Worm (Caenorhabditis elegans) whole organism, midembryonic: ENCODE data around the gene F35F10.13.

Experiments
- cog-1 ChIP-seq: sonication (generic microtip); optimal IDR thresholded peaks from 2 replicates; lab custom pipeline; 2016; ENCODE audit warnings: missing genetic modification characterization, missing compliant biosample characterization
- flt-1 ChIP-seq: fragments of 200-800 bp; sonication (Bioruptor generic); IDR thresholded peaks from 2 replicates; pipeline ENCODE4 v1.3.6; 2022; ENCODE audit warnings: missing genetic modification characterization, missing compliant biosample characterization
- tab-1 ChIP-seq: fragments of 200-800 bp; sonication (Bioruptor generic); IDR thresholded peaks from 2 replicates; pipeline ENCODE4 v1.3.6; 2022; ENCODE audit warnings: missing genetic modification characterization, missing compliant biosample characterization
- ztf-23 ChIP-seq: fragments of 200-800 bp; sonication (Bioruptor generic); IDR thresholded peaks from 2 replicates; pipeline ENCODE4 v1.3.6; 2022; ENCODE audit warnings: missing genetic modification reagents, missing genetic modification characterization, missing compliant biosample characterization

DNA sequence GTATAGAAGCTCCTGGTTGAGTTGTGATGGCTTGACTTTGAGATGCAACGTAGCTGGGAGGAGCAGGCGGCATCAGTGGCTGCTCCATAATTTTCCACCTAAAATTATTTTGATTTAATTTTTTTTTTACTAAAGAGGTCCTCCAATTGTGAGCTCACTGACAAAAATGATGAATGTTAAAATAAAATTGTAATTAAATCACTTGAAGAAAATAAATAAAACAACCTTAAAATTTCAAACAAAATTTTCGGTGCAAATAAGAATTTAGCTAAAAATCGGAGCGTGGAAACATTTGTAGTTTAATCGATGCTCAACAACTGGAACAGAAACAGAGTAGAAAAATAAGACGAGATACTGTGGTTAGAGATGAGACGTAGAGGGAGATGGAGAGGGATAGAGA, 38.2 kb upstream of the F35F10.13 start, which contains the start of gene scrm-3:
- TF ChIP-seq ztf-23 (GFP tag; lab: Robert Waterston, UW), result no peak
- TF ChIP-seq cog-1 (tag; lab: Kevin White, UChicago), result no peak
- no peak for TF ChIP-seq flt-1
- TF ChIP-seq tab-1 (GFP tag; lab: Robert Waterston, UW), result no peak
